Worm (Caenorhabditis elegans) whole organism, L3 larva: Measurements from ENCODE around the gene pcp-4.

ENCODE experiments used
- ZK546.5 ChIP-seq: sonication (generic microtip); optimal IDR thresholded peaks from 2 replicates; lab custom pipeline; 2017; ENCODE audit warnings: missing biosample characterization, missing genetic modification characterization
- ceh-16 ChIP-seq: sonication (generic microtip); optimal IDR thresholded peaks from 2 replicates; lab custom pipeline; 2017; ENCODE audit warnings: missing biosample characterization, missing genetic modification characterization
- ceh-28 ChIP-seq: fragments of 150-350 bp; optimal IDR thresholded peaks from 2 replicates; lab custom pipeline; 2014; ENCODE audit warnings: missing biosample characterization, missing genetic modification reagents, missing genetic modification characterization
- ceh-82 ChIP-seq: fragments of 150-350 bp; optimal IDR thresholded peaks from 2 replicates; lab custom pipeline; 2014; ENCODE audit warnings: missing biosample characterization, missing genetic modification characterization
- ceh-9 ChIP-seq: sonication (generic microtip); optimal IDR thresholded peaks from 2 replicates; lab custom pipeline; 2018; ENCODE audit warnings: missing biosample characterization, missing genetic modification characterization
- daf-12 ChIP-seq: fragments of 150-350 bp; optimal IDR thresholded peaks from 2 replicates; lab custom pipeline; 2014; ENCODE audit warnings: missing biosample characterization, missing genetic modification reagents, missing genetic modification characterization
- egl-27 ChIP-seq: sonication (generic microtip); optimal IDR thresholded peaks from 4 replicates; lab custom pipeline; 2017; ENCODE audit warnings: missing biosample characterization, missing genetic modification reagents, missing genetic modification characterization
- elt-1 ChIP-seq: fragments of 150-350 bp; optimal IDR thresholded peaks from 2 replicates; lab custom pipeline; 2014; ENCODE audit warnings: missing biosample characterization, missing genetic modification characterization
- elt-3 ChIP-seq, 3 experiments: fragments of 150-350 bp in 1 of 3; sonication (generic microtip) in 2 of 3; optimal IDR thresholded peaks; 2 replicates in 2 of 3; 4 replicates in 1 of 3; lab custom pipeline; 2014 to 2017; ENCODE audit warnings: missing biosample characterization in 3 of 3, missing genetic modification characterization in 3 of 3
- eor-1 ChIP-seq, 2 experiments: fragments of 150-350 bp; optimal IDR thresholded peaks; 2 replicates each; lab custom pipeline; 2014 to 2018; ENCODE audit warnings: missing biosample characterization in 2 of 2, missing genetic modification characterization in 2 of 2
- fkh-2 ChIP-seq: fragments of 150-350 bp; optimal IDR thresholded peaks from 2 replicates; lab custom pipeline; 2014; ENCODE audit warnings: missing biosample characterization, missing genetic modification reagents, missing genetic modification characterization
- fos-1 ChIP-seq: fragments of 150-350 bp; optimal IDR thresholded peaks from 2 replicates; lab custom pipeline; 2014; ENCODE audit warnings: missing biosample characterization, missing genetic modification characterization
- jun-1 ChIP-seq: fragments of 150-350 bp; optimal IDR thresholded peaks from 2 replicates; lab custom pipeline; 2014; ENCODE audit warnings: missing biosample characterization, missing genetic modification reagents, missing genetic modification characterization
- lin-15B ChIP-seq: fragments of 150-350 bp; optimal IDR thresholded peaks from 2 replicates; lab custom pipeline; 2014; ENCODE audit warnings: missing biosample characterization, missing genetic modification characterization
- lsy-12 ChIP-seq: sonication (generic microtip); optimal IDR thresholded peaks from 2 replicates; lab custom pipeline; 2016; ENCODE audit warnings: mild to moderate bottlenecking, missing genetic modification characterization, missing compliant biosample characterization
- mml-1 ChIP-seq: fragments of 150-350 bp; sonication (generic microtip); optimal IDR thresholded peaks from 3 replicates; lab custom pipeline; 2014; ENCODE audit warnings: missing biosample characterization, missing genetic modification characterization
- nhr-11 ChIP-seq: fragments of 150-350 bp; optimal IDR thresholded peaks from 2 replicates; lab custom pipeline; 2014; ENCODE audit warnings: missing biosample characterization, missing genetic modification characterization
- nhr-12 ChIP-seq: fragments of 150-350 bp; optimal IDR thresholded peaks from 2 replicates; lab custom pipeline; 2014; ENCODE audit warnings: missing biosample characterization, missing genetic modification characterization
- nhr-23 ChIP-seq: fragments of 150-350 bp; optimal IDR thresholded peaks from 2 replicates; lab custom pipeline; 2014; ENCODE audit warnings: missing biosample characterization, missing genetic modification reagents, missing genetic modification characterization
- nhr-237 ChIP-seq: fragments of 150-350 bp; optimal IDR thresholded peaks from 2 replicates; lab custom pipeline; 2014; ENCODE audit warnings: missing biosample characterization, missing genetic modification characterization
- nhr-25 ChIP-seq: sonication (generic microtip); optimal IDR thresholded peaks from 2 replicates; lab custom pipeline; 2017; ENCODE audit warnings: missing biosample characterization, missing genetic modification characterization
- nhr-43 ChIP-seq: sonication (generic microtip); optimal IDR thresholded peaks from 2 replicates; lab custom pipeline; 2016; ENCODE audit warnings: mild to moderate bottlenecking, missing genetic modification characterization, missing compliant biosample characterization; ENCODE audit not compliant: poor library complexity, severe bottlenecking
- nhr-76 ChIP-seq: fragments of 150-350 bp; sonication (generic microtip); optimal IDR thresholded peaks from 5 replicates; lab custom pipeline; 2014; ENCODE audit warnings: missing biosample characterization, missing genetic modification characterization
- nhr-77 ChIP-seq: fragments of 150-350 bp; optimal IDR thresholded peaks from 2 replicates; lab custom pipeline; 2014; ENCODE audit warnings: missing biosample characterization, missing genetic modification characterization
- pha-4 ChIP-seq: fragments of 150-350 bp; optimal IDR thresholded peaks from 2 replicates; lab custom pipeline; 2014; ENCODE audit warnings: missing biosample characterization, missing genetic modification reagents, missing genetic modification characterization
- pqm-1 ChIP-seq: fragments of 150-350 bp; optimal IDR thresholded peaks from 2 replicates; lab custom pipeline; 2017; ENCODE audit warnings: missing biosample characterization, missing genetic modification characterization, inconsistent platforms
- skn-1 ChIP-seq: fragments of 150-350 bp; optimal IDR thresholded peaks from 2 replicates; lab custom pipeline; 2014; ENCODE audit warnings: missing biosample characterization, missing genetic modification characterization
- unc-39 ChIP-seq: sonication (generic microtip); optimal IDR thresholded peaks from 4 replicates; lab custom pipeline; 2017; ENCODE audit warnings: missing biosample characterization, missing genetic modification characterization
- unc-62 ChIP-seq: fragments of 150-350 bp; sonication (generic microtip); optimal IDR thresholded peaks from 4 replicates; lab custom pipeline; 2014; ENCODE audit warnings: missing biosample characterization, missing genetic modification reagents, missing genetic modification characterization
- zag-1 ChIP-seq: fragments of 150-350 bp; optimal IDR thresholded peaks from 2 replicates; lab custom pipeline; 2014; ENCODE audit warnings: missing biosample characterization, missing genetic modification characterization
- ztf-11 ChIP-seq: fragments of 150-350 bp; optimal IDR thresholded peaks from 2 replicates; lab custom pipeline; 2014; ENCODE audit warnings: missing biosample characterization, missing genetic modification characterization
- ztf-4 ChIP-seq: fragments of 150-350 bp; optimal IDR thresholded peaks from 2 replicates; lab custom pipeline; 2014; ENCODE audit warnings: missing biosample characterization, missing genetic modification characterization

Gene pcp-4

DNA sequence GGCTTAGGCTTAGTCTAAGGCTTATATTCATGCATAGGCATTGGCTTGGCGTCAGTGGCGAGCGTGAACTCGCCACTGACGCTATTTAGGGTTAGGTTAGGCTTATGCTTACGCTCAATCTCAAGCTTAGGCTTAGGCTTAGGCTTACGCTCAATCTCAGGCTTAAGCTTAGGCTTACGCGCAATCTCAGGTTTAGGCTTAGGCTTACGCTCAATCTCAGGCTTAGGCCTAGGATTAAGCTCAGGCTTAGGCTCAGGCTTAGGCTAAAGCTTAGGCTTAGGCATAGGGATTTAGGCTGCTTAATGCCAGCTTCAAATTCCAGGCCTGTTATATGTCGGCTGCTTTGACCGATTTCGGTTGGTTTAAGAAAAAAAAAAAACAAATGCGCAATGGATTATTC lies 10.6 kb downstream of the pcp-4 start:
- TF ChIP-seq lsy-12 (no peak), nhr-11 (no peak), nhr-12 (no peak)
- TF ChIP-seq, all 47 proteins: peak for 0

DNA sequence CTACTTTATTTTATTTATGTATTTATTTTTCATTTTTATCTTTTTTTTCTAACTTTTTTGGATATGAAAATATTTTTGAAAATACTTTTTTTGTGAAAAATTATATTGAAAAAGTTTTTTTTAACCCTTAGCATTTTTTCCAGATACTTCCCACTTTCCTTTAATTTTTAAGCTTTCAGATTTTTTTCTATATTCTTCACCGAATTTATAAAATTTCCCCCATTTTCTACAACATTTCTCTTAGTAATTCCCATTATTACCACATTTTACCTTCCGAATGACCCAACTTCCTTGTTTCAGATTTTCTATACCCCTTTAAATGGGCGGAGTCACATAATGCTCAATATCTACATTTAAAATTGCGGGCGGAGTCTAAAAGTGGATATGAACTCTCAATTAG lies 16.0 kb downstream of the pcp-4 start, which contains the start of gene daf-28:
TSS of gene daf-28 (plus strand) at position 301 of the 400 bp plus-strand sequence.
- TF ChIP-seq lsy-12: no peak
- TF ChIP-seq nhr-25 (tag; lab: Kevin White, UChicago): no peak
- no peak for TF ChIP-seq ceh-16 (tag; lab: Kevin White, UChicago)
- no peak for TF ChIP-seq fkh-2 (tag; lab: Kevin White, UChicago)
- no peak for TF ChIP-seq egl-27 (tag; lab: Kevin White, UChicago)
- TF ChIP-seq elt-3 (tag; optimal IDR thresholded peaks at IDR 0.05; lab: Kevin White, UChicago): no peak
- TF ChIP-seq ceh-28 (tag; lab: Kevin White, UChicago): no peak
- TF ChIP-seq, all 47 proteins: peak for 0

ce11 chrV:19805548-19805947 lies 25.3 kb downstream of the pcp-4 start:
- TF ChIP-seq pha-4 (tag; lab: Kevin White, UChicago) (no peak), lin-15B (no peak), mml-1 (tag; lab: Kevin White, UChicago) (no peak), nhr-237 (tag; lab: Kevin White, UChicago) (no peak), ceh-16 (tag; lab: Kevin White, UChicago) (no peak), jun-1 (no peak), unc-39 (tag; lab: Kevin White, UChicago) (no peak), fkh-2 (tag; lab: Kevin White, UChicago) (no peak), ZK546.5 (tag; lab: Kevin White, UChicago) (no peak), ztf-11 (tag; lab: Kevin White, UChicago) (no peak), ceh-28 (tag; lab: Kevin White, UChicago) (no peak), unc-62 (no peak)

ce11 chrV:19802797-19803196 lies 28.0 kb downstream of the pcp-4 start:
- no peak for TF ChIP-seq zag-1 (tag; lab: Kevin White, UChicago)
- TF ChIP-seq unc-62: no peak
- no peak for TF ChIP-seq ZK546.5 (tag; lab: Kevin White, UChicago)
- TF ChIP-seq pqm-1 (tag; lab: Kevin White, UChicago): no peak
- TF ChIP-seq elt-1 (tag; lab: Kevin White, UChicago): no peak
- no peak for TF ChIP-seq eor-1 (tag; optimal IDR thresholded peaks at IDR 0.05; lab: Kevin White, UChicago)

DNA sequence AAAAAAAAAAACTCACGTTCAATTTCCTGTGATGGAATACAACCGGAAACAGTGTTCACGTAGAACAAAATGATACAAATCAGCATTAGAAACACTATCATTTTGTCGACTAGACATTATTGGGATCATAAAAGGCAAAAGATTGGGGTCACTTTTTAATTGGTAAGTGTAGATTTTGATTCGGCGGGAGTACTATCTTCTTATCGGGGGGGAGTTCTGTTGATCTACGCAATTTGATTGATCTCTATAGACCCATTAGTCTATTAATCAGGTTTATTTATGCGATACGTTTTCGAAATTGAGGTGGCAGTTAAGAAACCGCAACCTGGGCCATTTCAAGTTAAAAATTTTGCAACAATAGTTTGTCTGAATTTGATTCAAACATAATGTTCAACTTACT lies 29.8 kb downstream of the pcp-4 start, which contains the start of gene Y116F11B.2:
TSS of gene Y116F11B.2 (minus strand) at position 101 of the 400 bp plus-strand sequence.
- TF ChIP-seq unc-62: no peak
- no peak for TF ChIP-seq jun-1
- TF ChIP-seq skn-1 (tag; lab: Kevin White, UChicago): no peak
- no peak for TF ChIP-seq fos-1 (tag; lab: Kevin White, UChicago)
- TF ChIP-seq nhr-76 (tag; lab: Kevin White, UChicago): no peak
- TF ChIP-seq nhr-43: no peak
- no peak for TF ChIP-seq nhr-11
- no peak for TF ChIP-seq nhr-12
- TF ChIP-seq ceh-9 (tag; lab: Kevin White, UChicago): no peak
- no peak for TF ChIP-seq nhr-23 (tag; lab: Kevin White, UChicago)
- no peak for TF ChIP-seq mml-1 (tag; lab: Kevin White, UChicago)
- TF ChIP-seq ztf-11 (tag; lab: Kevin White, UChicago): no peak
- TF ChIP-seq ceh-82 (tag; lab: Kevin White, UChicago): no peak
- no peak for TF ChIP-seq nhr-77 (tag; lab: Kevin White, UChicago)
- TF ChIP-seq egl-27 (tag; lab: Kevin White, UChicago): no peak
- no peak for TF ChIP-seq ztf-4
- TF ChIP-seq daf-12: no peak
- TF ChIP-seq fkh-2 (tag; lab: Kevin White, UChicago): no peak
- no peak for TF ChIP-seq ceh-28 (tag; lab: Kevin White, UChicago)
- TF ChIP-seq, all 47 proteins: peak for 0

- TF ChIP-seq egl-27 (tag; lab: Kevin White, UChicago) (no peak), ceh-9 (tag; lab: Kevin White, UChicago) (no peak), nhr-43 (no peak), pha-4 (tag; lab: Kevin White, UChicago) (no peak)
These were observed 35.9 kb downstream of the pcp-4 start, which contains the start of gene M162.7 for ce11 chrV:19794931-19795330. Gene M162.7 (minus strand): TSS chrV:19795031.
